Worm (Caenorhabditis elegans) whole organism, young adult: ENCODE measurements around the gene C14A11.5.

Source experiments
- F57A8.1 ChIP-seq: fragments of 200-800 bp; sonication (Bioruptor generic); optimal IDR thresholded peaks from 2 replicates; lab custom pipeline; 2018; ENCODE audit warnings: mild to moderate bottlenecking, missing genetic modification characterization, moderate library complexity, missing compliant biosample characterization
- ceh-40 ChIP-seq: fragments of 200-800 bp; sonication (Bioruptor generic); IDR thresholded peaks from 2 replicates; pipeline ENCODE4 v1.3.6; 2022; ENCODE audit warnings: missing genetic modification characterization, missing compliant biosample characterization
- fkh-3 ChIP-seq: sonication (generic microtip); optimal IDR thresholded peaks from 2 replicates; lab custom pipeline; 2016; ENCODE audit warnings: mild to moderate bottlenecking, missing genetic modification characterization, missing compliant biosample characterization
- him-1 ChIP-seq: sonication (generic microtip); optimal IDR thresholded peaks from 2 replicates; lab custom pipeline; 2016; ENCODE audit warnings: missing genotype, missing genetic modification reagents, missing genetic modification characterization, missing compliant biosample characterization
- madf-8 ChIP-seq: fragments of 200-800 bp; sonication (Bioruptor generic); conservative IDR thresholded peaks from 2 replicates; pipeline ENCODE4 v1.3.6; 2022; ENCODE audit warnings: missing genetic modification reagents, missing genetic modification characterization, missing compliant biosample characterization
- pha-4 ChIP-seq: fragments of 150-350 bp; sonication (generic microtip); optimal IDR thresholded peaks from 2 replicates; lab custom pipeline; 2014; ENCODE audit warnings: missing biosample characterization, missing genetic modification reagents, missing genetic modification characterization

ce11 chrX:2827702-2828182 is 20.4 kb upstream of the C14A11.5 start, which contains the start of gene ssr-2:
- TF ChIP-seq F57A8.1 (GFP tag; lab: Kevin White, UChicago) (no peak), him-1 (tag; lab: Kevin White, UChicago) (no peak), madf-8 (GFP tag; lab: Robert Waterston, UW) (no peak), fkh-3 (tag; lab: Kevin White, UChicago) (no peak), pha-4 (no peak), ceh-40 (no peak)
